Worm (Caenorhabditis elegans): Measurements from ENCODE around the gene F32H5.4.

F32H5.4 gene

ce11 chrV:13406032-13406431 is 45.7 kb downstream of the F32H5.4 start, which contains the start of gene cutl-1:
Gene cutl-1 (minus strand): TSS chrV:13406114.
- TF ChIP-seq unc-42 (tag; optimal IDR thresholded peaks at IDR 0.05): no peak
- TF ChIP-seq fkh-10 (GFP tag; optimal IDR thresholded peaks at IDR 0.05): no peak
- no peak for TF ChIP-seq hlh-6 (tag; optimal IDR thresholded peaks at IDR 0.05)
- TF ChIP-seq K09A11.1 (tag; optimal IDR thresholded peaks at IDR 0.05; ENCODE audit: insufficient read depth): no peak
- TF ChIP-seq eyg-1 (tag; optimal IDR thresholded peaks at IDR 0.05): no peak
- TF ChIP-seq pag-3 (tag; optimal IDR thresholded peaks at IDR 0.05; ENCODE audit: borderline replicate concordance): no peak
- no peak for TF ChIP-seq F13H6.1 (tag; optimal IDR thresholded peaks at IDR 0.05)
- no peak for TF ChIP-seq fkh-6 (tag; optimal IDR thresholded peaks at IDR 0.05)
- no peak for TF ChIP-seq tbx-7 (tag; optimal IDR thresholded peaks at IDR 0.05)
- no peak for TF ChIP-seq pat-9 (tag; optimal IDR thresholded peaks at IDR 0.05)
- no peak for TF ChIP-seq ceh-31 (tag; optimal IDR thresholded peaks at IDR 0.05)
- no peak for TF ChIP-seq tbx-2 (tag; optimal IDR thresholded peaks at IDR 0.05)
- TF ChIP-seq hlh-8 (tag; optimal IDR thresholded peaks at IDR 0.05): no peak
- no peak for TF ChIP-seq ceh-30 (tag; optimal IDR thresholded peaks at IDR 0.05)
- no peak for TF ChIP-seq nhr-11 (tag; optimal IDR thresholded peaks at IDR 0.05)
- no peak for TF ChIP-seq pqm-1 (tag; optimal IDR thresholded peaks at IDR 0.05)
- TF ChIP-seq hlh-15 (tag; optimal IDR thresholded peaks at IDR 0.05): no peak

ce11 chrV:13406511-13406910 is 46.2 kb downstream of the F32H5.4 start, which contains the start of gene F53F1.2:
Gene F53F1.2 (plus strand): TSS chrV:13406816.
- no peak for TF ChIP-seq ceh-22 (tag; optimal IDR thresholded peaks at IDR 0.05)
- no peak for TF ChIP-seq pros-1 (tag; optimal IDR thresholded peaks at IDR 0.05)
- TF ChIP-seq hlh-6 (tag; optimal IDR thresholded peaks at IDR 0.05): no peak
- no peak for TF ChIP-seq gmeb-2 (tag; optimal IDR thresholded peaks at IDR 0.05)
- no peak for TF ChIP-seq hlh-15 (tag; optimal IDR thresholded peaks at IDR 0.05)
- no peak for TF ChIP-seq sox-4 (tag; optimal IDR thresholded peaks at IDR 0.05)
- TF ChIP-seq dve-1 (tag; optimal IDR thresholded peaks at IDR 0.05): no peak
- TF ChIP-seq ceh-9 (tag; optimal IDR thresholded peaks at IDR 0.05): no peak
- TF ChIP-seq unc-3 (GFP tag; conservative IDR thresholded peaks at IDR 0.05): no peak
- TF ChIP-seq unc-3 (tag; optimal IDR thresholded peaks at IDR 0.05): no peak
- TF ChIP-seq nfya-1 (tag; optimal IDR thresholded peaks at IDR 0.05): no peak

DNA sequence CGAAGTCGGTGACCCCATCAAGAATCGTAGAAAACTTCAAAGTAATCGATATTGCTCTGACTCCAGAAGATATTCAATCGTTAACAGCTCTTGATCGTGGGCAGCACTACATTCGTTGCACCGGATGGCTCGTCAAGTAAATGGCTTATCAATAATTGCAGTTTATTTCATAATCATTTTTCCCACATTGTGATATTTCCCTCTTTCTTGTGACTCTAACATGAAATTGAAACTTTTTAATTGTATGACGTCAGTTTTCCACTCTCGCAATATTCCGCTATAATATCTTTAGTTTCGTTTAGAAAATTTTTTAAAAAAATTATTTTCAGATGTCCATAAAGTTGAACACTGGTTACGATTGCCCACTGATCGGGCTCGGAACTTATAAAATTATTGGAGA is 47.6 kb downstream of the F32H5.4 start, which contains the start of gene F53F1.3:
Gene F53F1.3, plus strand, starts transcription at position 330 of the 400 bp plus-strand sequence.
- TF ChIP-seq ceh-6 (GFP tag; optimal IDR thresholded peaks at IDR 0.05) (no peak), nfya-1 (tag; optimal IDR thresholded peaks at IDR 0.05) (no peak), pha-2 (tag; optimal IDR thresholded peaks at IDR 0.05) (no peak)

- no peak for TF ChIP-seq sox-4 (tag; optimal IDR thresholded peaks at IDR 0.05)
- TF ChIP-seq K09A11.1 (tag; optimal IDR thresholded peaks at IDR 0.05; ENCODE audit: insufficient read depth): no peak
- no peak for TF ChIP-seq pros-1 (tag; optimal IDR thresholded peaks at IDR 0.05)
- TF ChIP-seq ceh-24 (tag; optimal IDR thresholded peaks at IDR 0.05): no peak
- TF ChIP-seq ceh-30 (tag; optimal IDR thresholded peaks at IDR 0.05): no peak
- TF ChIP-seq madf-2 (tag; optimal IDR thresholded peaks at IDR 0.05): no peak
- TF ChIP-seq ref-2 (tag; optimal IDR thresholded peaks at IDR 0.05): no peak
- no peak for TF ChIP-seq hlh-13 (GFP tag; optimal IDR thresholded peaks at IDR 0.05)
- no peak for TF ChIP-seq lin-11 (tag; optimal IDR thresholded peaks at IDR 0.05)
- no peak for TF ChIP-seq ceh-6 (GFP tag; optimal IDR thresholded peaks at IDR 0.05)
- no peak for TF ChIP-seq fkh-6 (tag; optimal IDR thresholded peaks at IDR 0.05)
- no peak for TF ChIP-seq ceh-19 (GFP tag; optimal IDR thresholded peaks at IDR 0.05)
- no peak for TF ChIP-seq ahr-1 (tag; optimal IDR thresholded peaks at IDR 0.05)
- TF ChIP-seq Y22D7AL.16 (tag; optimal IDR thresholded peaks at IDR 0.05): no peak
- no peak for TF ChIP-seq rnt-1 (tag; optimal IDR thresholded peaks at IDR 0.05)
- no peak for TF ChIP-seq C08G9.2 (tag; optimal IDR thresholded peaks at IDR 0.05)
- TF ChIP-seq elt-2 (tag; optimal IDR thresholded peaks at IDR 0.05): no peak
- TF ChIP-seq unc-42 (tag; optimal IDR thresholded peaks at IDR 0.05): no peak
Observed at ce11 chrV:13408440-13408839, 48.1 kb downstream of the F32H5.4 start.

All from whole organism, late embryonic.